Worm (Caenorhabditis elegans): ENCODE results near the gene srz-97.

srz-97 gene

ce11 chrV:14438099-14438739, 29.8 kb downstream of the srz-97 start:
- peak; percentile 31 for TF ChIP-seq nhr-25 (tag; optimal IDR thresholded peaks at IDR 0.05)
- no peak for TF ChIP-seq unc-39 (tag; optimal IDR thresholded peaks at IDR 0.05)

ce11 chrV:14437355-14437754, 30.7 kb downstream of the srz-97 start:
- TF ChIP-seq nhr-67 (tag; optimal IDR thresholded peaks at IDR 0.05) (no peak), zag-1 (tag; optimal IDR thresholded peaks at IDR 0.05) (no peak), pqm-1 (tag; optimal IDR thresholded peaks at IDR 0.05) (no peak), nhr-237 (tag; optimal IDR thresholded peaks at IDR 0.05) (no peak), nhr-23 (tag; optimal IDR thresholded peaks at IDR 0.05) (no peak), fkh-10 (GFP tag; optimal IDR thresholded peaks at IDR 0.05) (no peak), jun-1 (tag; optimal IDR thresholded peaks at IDR 0.05) (no peak), elt-3 (tag; optimal IDR thresholded peaks at IDR 0.05) (no peak), ZK546.5 (tag; optimal IDR thresholded peaks at IDR 0.05) (no peak), ceh-82 (tag; optimal IDR thresholded peaks at IDR 0.05) (no peak), mdl-1 (tag; optimal IDR thresholded peaks at IDR 0.05) (no peak), unc-39 (tag; optimal IDR thresholded peaks at IDR 0.05) (no peak), elt-1 (tag; optimal IDR thresholded peaks at IDR 0.05) (no peak), nhr-77 (tag; optimal IDR thresholded peaks at IDR 0.05) (no peak), snpc-4 (tag; optimal IDR thresholded peaks at IDR 0.05) (no peak)

ce11 chrV:14436195-14436594, 31.9 kb downstream of the srz-97 start:
- TF ChIP-seq snpc-4 (tag; optimal IDR thresholded peaks at IDR 0.05) = no peak
- no peak for TF ChIP-seq pqm-1 (tag; optimal IDR thresholded peaks at IDR 0.05)
- TF ChIP-seq nfya-1 (tag; optimal IDR thresholded peaks at IDR 0.05; ENCODE audit: insufficient read depth) = no peak
- TF ChIP-seq pha-4 (tag; optimal IDR thresholded peaks at IDR 0.05) = no peak
- TF ChIP-seq skn-1 (tag; optimal IDR thresholded peaks at IDR 0.05) = no peak
- TF ChIP-seq unc-62 (GFP tag; optimal IDR thresholded peaks at IDR 0.05) = no peak
- no peak for TF ChIP-seq egl-27 (tag; optimal IDR thresholded peaks at IDR 0.05)
- no peak for TF ChIP-seq nhr-77 (tag; optimal IDR thresholded peaks at IDR 0.05)
- TF ChIP-seq nhr-43 (tag; optimal IDR thresholded peaks at IDR 0.05; ENCODE audit: poor library complexity, severe bottlenecking) = no peak
- no peak for TF ChIP-seq egl-5 (tag; optimal IDR thresholded peaks at IDR 0.05)

- no peak for TF ChIP-seq unc-39 (tag; optimal IDR thresholded peaks at IDR 0.05)
- TF ChIP-seq nhr-76 (tag; optimal IDR thresholded peaks at IDR 0.05) = no peak
- no peak for TF ChIP-seq mml-1 (tag; optimal IDR thresholded peaks at IDR 0.05)
- no peak for TF ChIP-seq lin-15B (tag; optimal IDR thresholded peaks at IDR 0.05)
- no peak for TF ChIP-seq nfya-1 (tag; optimal IDR thresholded peaks at IDR 0.05; ENCODE audit: insufficient read depth)
- TF ChIP-seq fkh-2 (tag; optimal IDR thresholded peaks at IDR 0.05) = no peak
- TF ChIP-seq R02D3.7 (tag; optimal IDR thresholded peaks at IDR 0.05) = no peak
- TF ChIP-seq ztf-11 (tag; optimal IDR thresholded peaks at IDR 0.05) = no peak
- TF ChIP-seq daf-12 (tag; optimal IDR thresholded peaks at IDR 0.05) = no peak
- no peak for TF ChIP-seq snpc-4 (tag; optimal IDR thresholded peaks at IDR 0.05)
- TF ChIP-seq nhr-12 (tag; optimal IDR thresholded peaks at IDR 0.05) = no peak
- no peak for TF ChIP-seq ceh-16 (tag; optimal IDR thresholded peaks at IDR 0.05)
- no peak for TF ChIP-seq ceh-82 (tag; optimal IDR thresholded peaks at IDR 0.05)
- TF ChIP-seq eor-1 (tag; optimal IDR thresholded peaks at IDR 0.05) = no peak
- TF ChIP-seq nhr-237 (tag; optimal IDR thresholded peaks at IDR 0.05) = no peak
- TF ChIP-seq nhr-77 (tag; optimal IDR thresholded peaks at IDR 0.05) = no peak
- TF ChIP-seq lin-39 (tag; optimal IDR thresholded peaks at IDR 0.05) = no peak
- no peak for TF ChIP-seq elt-2 (tag; optimal IDR thresholded peaks at IDR 0.05)
Measured at ce11 chrV:14433584-14433983, 34.5 kb downstream of the srz-97 start.

ce11 chrV:14432259-14432658, 35.8 kb downstream of the srz-97 start, which contains the start of gene egl-1:
TSS of gene egl-1 (minus strand) at chrV:14432359.
- TF ChIP-seq zag-1 (tag; optimal IDR thresholded peaks at IDR 0.05) = no peak
- TF ChIP-seq nhr-23 (tag; optimal IDR thresholded peaks at IDR 0.05) = no peak
- TF ChIP-seq skn-1 (tag; optimal IDR thresholded peaks at IDR 0.05) = no peak
- TF ChIP-seq eor-1 (tag; optimal IDR thresholded peaks at IDR 0.05) = no peak
- no peak for TF ChIP-seq elt-1 (tag; optimal IDR thresholded peaks at IDR 0.05)
- no peak for TF ChIP-seq snpc-4 (tag; optimal IDR thresholded peaks at IDR 0.05)
- TF ChIP-seq nhr-77 (tag; optimal IDR thresholded peaks at IDR 0.05) = no peak
- TF ChIP-seq pqm-1 (tag; optimal IDR thresholded peaks at IDR 0.05) = no peak
- no peak for TF ChIP-seq nhr-25 (tag; optimal IDR thresholded peaks at IDR 0.05)
- TF ChIP-seq nhr-11 (tag; optimal IDR thresholded peaks at IDR 0.05) = no peak
- TF ChIP-seq ZK546.5 (tag; optimal IDR thresholded peaks at IDR 0.05) = no peak
- TF ChIP-seq egl-5 (tag; optimal IDR thresholded peaks at IDR 0.05) = no peak
- no peak for TF ChIP-seq fkh-2 (tag; optimal IDR thresholded peaks at IDR 0.05)
- TF ChIP-seq aly-2 (tag; optimal IDR thresholded peaks at IDR 0.05) = no peak
- no peak for TF ChIP-seq ztf-11 (tag; optimal IDR thresholded peaks at IDR 0.05)
- no peak for TF ChIP-seq lin-15B (tag; optimal IDR thresholded peaks at IDR 0.05)
- no peak for TF ChIP-seq R02D3.7 (tag; optimal IDR thresholded peaks at IDR 0.05)
- no peak for TF ChIP-seq daf-12 (tag; optimal IDR thresholded peaks at IDR 0.05)
- no peak for TF ChIP-seq nhr-67 (tag; optimal IDR thresholded peaks at IDR 0.05)
